Fruit fly (Drosophila melanogaster) whole organism, embryonic: ENCODE results near the gene CG44303.
A peak's percentile ranks its signal among the peaks of the same experiment; 100 is the strongest.

Source experiments
- Adf1 ChIP-seq: fragments of 200-800 bp; sonication (Bioruptor generic); IDR thresholded peaks from 2 replicates; pipeline ENCODE4 v1.3.6; 2022; ENCODE audit warnings: missing biosample characterization, missing genetic modification characterization
- Bteb2 ChIP-seq: fragments of 200-800 bp; sonication (Bioruptor generic); optimal IDR thresholded peaks from 2 replicates; lab custom pipeline; 2016; ENCODE audit warnings: missing biosample characterization, missing genetic modification characterization
- CG11696 ChIP-seq: fragments of 200-800 bp; sonication (Bioruptor generic); IDR thresholded peaks from 2 replicates; pipeline ENCODE4 v1.3.6; 2022; ENCODE audit warnings: missing biosample characterization, missing genetic modification characterization
- CG12769 ChIP-seq: fragments of 200-800 bp; sonication (Bioruptor generic); optimal IDR thresholded peaks from 2 replicates; lab custom pipeline; 2019; ENCODE audit warnings: missing biosample characterization, mild to moderate bottlenecking, missing genetic modification characterization, moderate library complexity
- CG14441 ChIP-seq: fragments of 200-800 bp; sonication (Bioruptor generic); IDR thresholded peaks from 2 replicates; pipeline ENCODE4 v1.3.6; 2022; ENCODE audit warnings: missing biosample characterization, missing genetic modification characterization
- CG14667 ChIP-seq: fragments of 200-800 bp; sonication (Bioruptor generic); IDR thresholded peaks from 2 replicates; pipeline ENCODE4 v1.3.6; 2022; ENCODE audit warnings: missing biosample characterization, missing genetic modification characterization
- CG17359 ChIP-seq: fragments of 200-800 bp; sonication (Bioruptor generic); optimal IDR thresholded peaks from 3 replicates; lab custom pipeline; 2018; ENCODE audit warnings: missing biosample characterization, mild to moderate bottlenecking, missing genetic modification characterization, moderate library complexity
- CG18599 ChIP-seq: fragments of 200-800 bp; sonication (Bioruptor generic); optimal IDR thresholded peaks from 3 replicates; lab custom pipeline; 2017; ENCODE audit warnings: missing biosample characterization, missing genetic modification characterization, mild to moderate bottlenecking, moderate library complexity, missing genetic modification reagents
- CG34422 ChIP-seq: fragments of 200-800 bp; sonication (Bioruptor generic); IDR thresholded peaks from 3 replicates; pipeline ENCODE4 v1.3.6; 2022; ENCODE audit warnings: missing biosample characterization, missing genetic modification characterization
- CG7839 ChIP-seq: fragments of 200-800 bp; sonication (Bioruptor generic); optimal IDR thresholded peaks from 3 replicates; lab custom pipeline; 2018; ENCODE audit warnings: missing biosample characterization, mild to moderate bottlenecking, missing genetic modification characterization, moderate library complexity
- CG8924 ChIP-seq: fragments of 200-800 bp; optimal IDR thresholded peaks from 3 replicates; lab custom pipeline; 2019; ENCODE audit warnings: missing biosample characterization, mild to moderate bottlenecking, missing genetic modification characterization, moderate library complexity
- Dfd ChIP-seq, 2 experiments: fragments of >200 bp; optimal IDR thresholded peaks; 2 replicates each; lab custom pipeline; 2017; ENCODE audit warnings: missing biosample characterization in 2 of 2, missing genetic modification characterization in 2 of 2
- H15 ChIP-seq: fragments of 200-800 bp; sonication (Bioruptor generic); IDR thresholded peaks from 3 replicates; pipeline ENCODE4 v1.3.6; 2022; ENCODE audit warnings: missing biosample characterization, missing genetic modification characterization
- Mes4 ChIP-seq: fragments of 200-800 bp; sonication (Bioruptor generic); optimal IDR thresholded peaks from 2 replicates; lab custom pipeline; 2016; ENCODE audit warnings: missing biosample characterization, missing genetic modification characterization
- NC2β ChIP-seq: fragments of 200-800 bp; sonication (Bioruptor generic); optimal IDR thresholded peaks from 2 replicates; lab custom pipeline; 2016; ENCODE audit warnings: missing biosample characterization, missing genetic modification characterization
- Neu2 ChIP-seq: fragments of 200-800 bp; sonication (Bioruptor generic); optimal IDR thresholded peaks from 3 replicates; lab custom pipeline; 2016; ENCODE audit warnings: missing biosample characterization, missing genetic modification characterization, borderline replicate concordance
- Nf-YA ChIP-seq: fragments of 200-800 bp; sonication (Bioruptor generic); IDR thresholded peaks from 2 replicates; pipeline ENCODE4 v1.3.6; 2022; ENCODE audit warnings: missing biosample characterization, missing genetic modification characterization
- Oaz ChIP-seq: fragments of 200-800 bp; sonication (Bioruptor generic); IDR thresholded peaks from 2 replicates; pipeline ENCODE4 v1.3.6; 2022; ENCODE audit warnings: missing biosample characterization, missing genetic modification characterization
- Pdp1 ChIP-seq, 2 experiments: fragments of 200-800 bp; sonication (Bioruptor generic); optimal IDR thresholded peaks; 3 replicates each; lab custom pipeline; 2016; ENCODE audit warnings: missing biosample characterization in 2 of 2, missing genetic modification characterization in 2 of 2, mild to moderate bottlenecking in 1 of 2, moderate library complexity in 1 of 2
- Trl ChIP-seq, 3 experiments: fragments of >200 bp in 2 of 3; fragments of 200-800 bp in 1 of 3; sonication (Bioruptor generic) in 1 of 3; optimal IDR thresholded peaks; 2 replicates in 1 of 3; 3 replicates in 2 of 3; lab custom pipeline; 2016 to 2017; ENCODE audit warnings: missing biosample characterization in 1 of 3, missing genetic modification characterization in 1 of 3
- Usf ChIP-seq: fragments of 200-800 bp; sonication (Bioruptor generic); optimal IDR thresholded peaks from 2 replicates; lab custom pipeline; 2017; ENCODE audit warnings: missing genotype, missing biosample characterization, missing genetic modification characterization
- Vsx1 ChIP-seq: fragments of 200-800 bp; sonication (Bioruptor generic); optimal IDR thresholded peaks from 2 replicates; lab custom pipeline; 2017; ENCODE audit warnings: missing biosample characterization, mild to moderate bottlenecking, missing genetic modification characterization, missing genetic modification reagents
- bsh ChIP-seq, 2 experiments: fragments of 200-800 bp; sonication (Bioruptor generic); optimal IDR thresholded peaks; 2 replicates each; lab custom pipeline; 2017 to 2018; ENCODE audit warnings: mild to moderate bottlenecking in 2 of 2, missing biosample characterization in 2 of 2, missing genetic modification characterization in 2 of 2, moderate library complexity in 1 of 2
- cg ChIP-seq: fragments of 200-800 bp; sonication (Bioruptor generic); optimal IDR thresholded peaks from 3 replicates; lab custom pipeline; 2019; ENCODE audit warnings: missing biosample characterization, mild to moderate bottlenecking, missing genetic modification characterization, moderate library complexity
- chinmo ChIP-seq: fragments of 200-800 bp; sonication (Bioruptor generic); IDR thresholded peaks from 4 replicates; pipeline ENCODE4 v1.3.6; 2022; ENCODE audit warnings: missing biosample characterization, missing genetic modification characterization; ENCODE audit not compliant: partially characterized antibody
- corto ChIP-seq: fragments of 200-800 bp; sonication (Bioruptor generic); optimal IDR thresholded peaks from 2 replicates; lab custom pipeline; 2016; ENCODE audit warnings: missing biosample characterization, mild to moderate bottlenecking, missing genetic modification characterization, moderate library complexity
- dysf ChIP-seq: fragments of 200-800 bp; sonication (Bioruptor generic); IDR thresholded peaks from 3 replicates; pipeline ENCODE4 v1.3.6; 2022; ENCODE audit warnings: missing biosample characterization, missing genetic modification characterization
- eve ChIP-seq, 2 experiments: fragments of >200 bp; optimal IDR thresholded peaks; 2 replicates each; lab custom pipeline; 2017; ENCODE audit warnings: missing biosample characterization in 2 of 2, missing genetic modification characterization in 2 of 2
- exex ChIP-seq: fragments of 200-800 bp; sonication (Bioruptor generic); optimal IDR thresholded peaks from 4 replicates; lab custom pipeline; 2018; ENCODE audit warnings: missing biosample characterization, mild to moderate bottlenecking, missing genetic modification characterization, moderate library complexity
- grn ChIP-seq: fragments of 200-800 bp; sonication (Bioruptor generic); optimal IDR thresholded peaks from 3 replicates; lab custom pipeline; 2017; ENCODE audit warnings: missing biosample characterization, missing genetic modification characterization
- mirr ChIP-seq: fragments of 200-800 bp; sonication (Bioruptor generic); optimal IDR thresholded peaks from 3 replicates; lab custom pipeline; 2018; ENCODE audit warnings: missing biosample characterization, mild to moderate bottlenecking, missing genetic modification characterization
- nom ChIP-seq: fragments of 200-800 bp; sonication (Bioruptor generic); optimal IDR thresholded peaks from 2 replicates; lab custom pipeline; 2017; ENCODE audit warnings: missing biosample characterization, missing genetic modification characterization, mild to moderate bottlenecking, moderate library complexity, missing genetic modification reagents
- org-1 ChIP-seq: fragments of 200-800 bp; sonication (Bioruptor generic); optimal IDR thresholded peaks from 2 replicates; lab custom pipeline; 2017; ENCODE audit warnings: missing biosample characterization, missing genetic modification characterization
- pros ChIP-seq: fragments of 200-800 bp; sonication (Bioruptor generic); optimal IDR thresholded peaks from 3 replicates; lab custom pipeline; 2019; ENCODE audit warnings: missing biosample characterization, mild to moderate bottlenecking, missing genetic modification characterization, moderate library complexity
- sd ChIP-seq: fragments of 200-800 bp; sonication (Bioruptor generic); optimal IDR thresholded peaks from 3 replicates; lab custom pipeline; 2018; ENCODE audit warnings: missing biosample characterization, mild to moderate bottlenecking, missing genetic modification characterization, moderate library complexity
- sens ChIP-seq: fragments of 200-800 bp; sonication (Bioruptor generic); peaks from one replicate; lab custom pipeline; 2016; ENCODE audit warnings: missing biosample characterization, missing genetic modification characterization
- sug ChIP-seq: fragments of 200-800 bp; optimal IDR thresholded peaks from 2 replicates; lab custom pipeline; 2019; ENCODE audit warnings: missing biosample characterization, mild to moderate bottlenecking, missing genetic modification characterization, moderate library complexity
- tna ChIP-seq: fragments of 200-800 bp; sonication (Bioruptor generic); IDR thresholded peaks from 2 replicates; pipeline ENCODE4 v1.3.6; 2022; ENCODE audit warnings: missing biosample characterization, missing genetic modification characterization; ENCODE audit not compliant: partially characterized antibody
- twi ChIP-seq: fragments of 200-800 bp; optimal IDR thresholded peaks from 2 replicates; lab custom pipeline; 2019; ENCODE audit warnings: missing biosample characterization, mild to moderate bottlenecking, missing genetic modification characterization, moderate library complexity

Gene CG44303

DNA sequence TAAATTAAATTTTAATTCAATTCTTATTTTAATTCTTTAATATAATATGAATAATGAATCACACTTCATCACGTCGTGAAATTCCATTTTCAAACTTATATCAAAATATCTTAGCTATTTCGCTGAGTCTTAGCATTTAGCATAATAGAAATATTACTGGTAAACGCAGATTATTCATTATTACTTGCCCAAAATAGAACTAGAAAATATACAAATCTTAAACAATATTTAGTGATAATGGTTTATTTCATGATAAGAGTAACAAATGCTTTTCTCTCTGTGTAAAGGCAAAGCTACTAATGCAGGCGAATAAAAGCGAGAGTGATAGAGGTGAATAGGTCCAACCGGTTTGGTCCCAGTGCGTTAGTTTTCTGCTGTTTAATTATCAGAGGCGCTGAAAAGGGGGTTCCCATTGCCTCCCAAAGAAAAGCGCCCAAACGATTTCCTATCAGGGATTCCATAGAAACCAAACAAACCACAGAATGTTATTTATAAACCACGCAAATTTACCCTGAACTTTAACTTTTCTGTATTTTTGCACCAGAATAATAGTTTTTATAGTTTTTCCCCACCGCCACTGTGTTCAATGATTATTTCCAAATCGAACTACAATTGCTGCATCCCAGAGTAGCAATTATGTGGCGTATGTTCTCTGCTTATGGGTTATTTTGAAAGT, 24.2 kb downstream of the CG44303 start (continued):
- TF ChIP-seq Mes4 (peak; percentile 15), Oaz (0 out of 2 replicates have a peak, but pooled peaks have one; percentile 32), CG14667 (no peak), Dfd (GFP tag; optimal IDR thresholded peaks at IDR 0.05; lab: Kevin White, UChicago) (no peak), pros (GFP tag; lab: Kevin White, UChicago) (no peak), Neu2 (GFP tag; lab: Kevin White, UChicago) (no peak), CG7839 (tag; lab: Kevin White, UChicago) (peak; percentile 40), twi (tag; lab: Kevin White, UChicago) (no peak), bsh (GFP tag; optimal IDR thresholded peaks at IDR 0.05; lab: Kevin White, UChicago) (peak in 1 of 2 experiments; percentile 8), CG18599 (GFP tag; lab: Kevin White, UChicago) (peak; percentile 49), CG8924 (tag; lab: Kevin White, UChicago) (no peak), corto (GFP tag; lab: Kevin White, UChicago) (no peak)
- TF ChIP-seq, all 482 proteins: peak for 164

- TF ChIP-seq tna (no peak), exex (tag; lab: Kevin White, UChicago) (peak; percentile 89), mirr (GFP tag; lab: Kevin White, UChicago) (peak; percentile 10), CG11696 (GFP tag; lab: Robert Waterston, UW) (no peak), Trl (optimal IDR thresholded peaks at IDR 0.05; lab: Kevin White, UChicago) (peak in 1 of 2 experiments; percentile 24), Trl (GFP tag; optimal IDR thresholded peaks at IDR 0.05; lab: Kevin White, UChicago) (no peak), Usf (GFP tag; lab: Kevin White, UChicago) (no peak), cg (GFP tag; lab: Kevin White, UChicago) (peak; percentile 56), Pdp1 (GFP tag; optimal IDR thresholded peaks at IDR 0.05; lab: Kevin White, UChicago) (peak in 1 of 2 experiments; percentile 92), grn (GFP tag; lab: Kevin White, UChicago) (peak; percentile 87), sug (tag; lab: Kevin White, UChicago) (peak; percentile 54), org-1 (GFP tag; lab: Kevin White, UChicago) (no peak), sd (tag; lab: Kevin White, UChicago) (peak; percentile 4), Adf1 (GFP tag; lab: Robert Waterston, UW) (no peak), eve (GFP tag; optimal IDR thresholded peaks at IDR 0.05; lab: Kevin White, UChicago) (peak in 1 of 2 experiments; percentile 29)
Measured at dm6 chrX:6662378-6662777, 24.8 kb downstream of the CG44303 start.

dm6 chrX:6661880-6662279, 25.3 kb downstream of the CG44303 start:
- TF ChIP-seq NC2β (GFP tag; lab: Kevin White, UChicago) (no peak), dysf (GFP tag; lab: Robert Waterston, UW) (peak; percentile 16; the same call in 1 of the 3 replicates), chinmo (GFP tag; lab: Robert Waterston, UW) (0 out of 4 replicates have a peak, but pooled peaks have one; percentile 2), Nf-YA (GFP tag; lab: Robert Waterston, UW) (0 out of 2 replicates have a peak, but pooled peaks have one; percentile 11), Vsx1 (GFP tag; lab: Kevin White, UChicago) (no peak), CG17359 (tag; lab: Kevin White, UChicago) (peak; percentile 5), Pdp1 (GFP tag; optimal IDR thresholded peaks at IDR 0.05; lab: Kevin White, UChicago) (peak in 1 of 2 experiments; percentile 51), CG34422 (GFP tag; lab: Robert Waterston, UW) (0 out of 3 replicates have a peak, but pooled peaks have one; percentile 9), Bteb2 (GFP tag; lab: Kevin White, UChicago) (no peak), H15 (GFP tag; lab: Robert Waterston, UW) (0 out of 3 replicates have a peak, but pooled peaks have one; percentile 8), cg (GFP tag; lab: Kevin White, UChicago) (peak; percentile 45), sens (GFP tag; lab: Kevin White, UChicago) (peak; percentile 73), nom (GFP tag; lab: Kevin White, UChicago) (peak; percentile 3), CG14441 (GFP tag; lab: Robert Waterston, UW) (peak; percentile 43; the same call in 1 of the 2 replicates), CG12769 (peak; percentile 17)
- TF ChIP-seq, all 482 proteins: peak for 12
